Worm (Caenorhabditis elegans) whole organism, L2 larva: ENCODE measurements around the gene ztf-31.

Source experiments
- Y55F3AM.14 ChIP-seq: fragments of 200-800 bp; sonication (Bioruptor generic); optimal IDR thresholded peaks from 2 replicates; lab custom pipeline; 2018; ENCODE audit warnings: mild to moderate bottlenecking, missing genetic modification characterization, missing compliant biosample characterization
- fos-1 ChIP-seq: fragments of 150-350 bp; optimal IDR thresholded peaks from 2 replicates; lab custom pipeline; 2014; ENCODE audit warnings: missing biosample characterization, missing genetic modification characterization
- lin-13 ChIP-seq: fragments of 150-350 bp; optimal IDR thresholded peaks from 2 replicates; lab custom pipeline; 2014; ENCODE audit warnings: missing biosample characterization, missing genetic modification reagents, missing genetic modification characterization
- lsy-2 ChIP-seq, 2 experiments: fragments of 150-350 bp in 1 of 2; sonication (generic microtip) in 1 of 2; optimal IDR thresholded peaks; 2 replicates each; lab custom pipeline; 2014 to 2017; ENCODE audit warnings: missing biosample characterization in 2 of 2, missing genetic modification characterization in 2 of 2
- nhr-12 ChIP-seq: fragments of 150-350 bp; optimal IDR thresholded peaks from 2 replicates; lab custom pipeline; 2014; ENCODE audit warnings: missing biosample characterization, missing genetic modification characterization
- nhr-129 ChIP-seq: fragments of 150-350 bp; optimal IDR thresholded peaks from 2 replicates; lab custom pipeline; 2014; ENCODE audit warnings: missing biosample characterization, missing genetic modification characterization
- skn-1 ChIP-seq: sonication (generic microtip); optimal IDR thresholded peaks from 2 replicates; lab custom pipeline; 2017; ENCODE audit warnings: missing biosample characterization, missing genetic modification characterization
- zag-1 ChIP-seq: fragments of 150-350 bp; optimal IDR thresholded peaks from 2 replicates; lab custom pipeline; 2014; ENCODE audit warnings: missing biosample characterization, missing genetic modification characterization

ce11 chrIII:7253669-7254068 is 12.5 kb downstream of the ztf-31 start:
- no peak for TF ChIP-seq zag-1
- no peak for TF ChIP-seq fos-1
- TF ChIP-seq skn-1 (tag; lab: Kevin White, UChicago): no peak
- no peak for TF ChIP-seq Y55F3AM.14 (GFP tag; lab: Kevin White, UChicago)
- TF ChIP-seq lsy-2 (tag; optimal IDR thresholded peaks at IDR 0.05; lab: Kevin White, UChicago): peak in 1 of 2 experiments; percentile 21
- TF ChIP-seq nhr-129: no peak
- TF ChIP-seq lin-13 (GFP tag; lab: Kevin White, UChicago): no peak
- no peak for TF ChIP-seq nhr-12 (tag; lab: Kevin White, UChicago)
